Fruit fly (Drosophila melanogaster) whole organism, prepupa: ENCODE data around the gene CG18788.

Source experiments
- CG10631 ChIP-seq: fragments of 200-800 bp; sonication (Bioruptor generic); optimal IDR thresholded peaks from 2 replicates; lab custom pipeline; 2016; ENCODE audit warnings: missing biosample characterization, missing genetic modification characterization
- CG10669 ChIP-seq: fragments of 200-800 bp; sonication (Bioruptor generic); optimal IDR thresholded peaks from 3 replicates; lab custom pipeline; 2018; ENCODE audit warnings: missing biosample characterization, mild to moderate bottlenecking, missing genetic modification characterization, moderate library complexity
- CG11902 ChIP-seq: fragments of 200-800 bp; sonication (Bioruptor generic); optimal IDR thresholded peaks from 3 replicates; lab custom pipeline; 2016; ENCODE audit warnings: missing biosample characterization, missing genetic modification characterization
- CG15336 ChIP-seq: fragments of 200-800 bp; sonication (Bioruptor generic); IDR thresholded peaks from 2 replicates; pipeline ENCODE4 v1.3.6; 2022; ENCODE audit warnings: missing biosample characterization, missing genetic modification characterization
- CG1621 ChIP-seq: fragments of 200-800 bp; sonication (Bioruptor generic); optimal IDR thresholded peaks from 3 replicates; lab custom pipeline; 2018; ENCODE audit warnings: missing biosample characterization, mild to moderate bottlenecking, missing genetic modification characterization
- CG3032 ChIP-seq: fragments of 200-800 bp; optimal IDR thresholded peaks from 2 replicates; lab custom pipeline; 2019; ENCODE audit warnings: missing biosample characterization, mild to moderate bottlenecking, missing genetic modification characterization, moderate library complexity
- CG32006 ChIP-seq: fragments of 200-800 bp; sonication (Bioruptor generic); optimal IDR thresholded peaks from 3 replicates; lab custom pipeline; 2017; ENCODE audit warnings: missing biosample characterization, mild to moderate bottlenecking, missing genetic modification characterization
- CG34406 ChIP-seq: fragments of 200-800 bp; sonication (Bioruptor generic); optimal IDR thresholded peaks from 3 replicates; lab custom pipeline; 2016; ENCODE audit warnings: missing biosample characterization, missing genetic modification characterization
- CG3919 ChIP-seq: fragments of 200-800 bp; sonication (Bioruptor generic); optimal IDR thresholded peaks from 3 replicates; lab custom pipeline; 2016; ENCODE audit warnings: missing biosample characterization, missing genetic modification characterization
- CG4318 ChIP-seq: fragments of 200-800 bp; sonication (Bioruptor generic); optimal IDR thresholded peaks from 3 replicates; lab custom pipeline; 2017; ENCODE audit warnings: missing biosample characterization, mild to moderate bottlenecking, missing genetic modification characterization
- CG6163 ChIP-seq: fragments of 200-800 bp; sonication (Bioruptor generic); IDR thresholded peaks from 3 replicates; pipeline ENCODE4 v1.3.6; 2022; ENCODE audit warnings: missing biosample characterization, missing genetic modification characterization
- CG6276 ChIP-seq: fragments of 200-800 bp; sonication (Bioruptor generic); optimal IDR thresholded peaks from 2 replicates; lab custom pipeline; 2017; ENCODE audit warnings: missing biosample characterization, mild to moderate bottlenecking, missing genetic modification characterization
- CG6792 ChIP-seq: fragments of 200-800 bp; sonication (Bioruptor generic); optimal IDR thresholded peaks from 3 replicates; lab custom pipeline; 2016; ENCODE audit warnings: missing biosample characterization, missing genetic modification characterization
- CG6854 ChIP-seq: fragments of 200-800 bp; sonication (Bioruptor generic); optimal IDR thresholded peaks from 2 replicates; lab custom pipeline; 2017; ENCODE audit warnings: missing biosample characterization, mild to moderate bottlenecking, missing genetic modification characterization
- CG7368 ChIP-seq: fragments of 200-800 bp; sonication (Bioruptor generic); optimal IDR thresholded peaks from 3 replicates; lab custom pipeline; 2016; ENCODE audit warnings: missing biosample characterization, missing genetic modification characterization
- CG8319 ChIP-seq: fragments of 200-800 bp; sonication (Bioruptor generic); optimal IDR thresholded peaks from 3 replicates; lab custom pipeline; 2016; ENCODE audit warnings: missing biosample characterization, missing genetic modification characterization
- CG8632 ChIP-seq: fragments of 200-800 bp; sonication (Bioruptor generic); optimal IDR thresholded peaks from 3 replicates; lab custom pipeline; 2016; ENCODE audit warnings: missing biosample characterization, missing genetic modification characterization
- Eip75B ChIP-seq: fragments of 200-800 bp; sonication (Bioruptor generic); optimal IDR thresholded peaks from 3 replicates; lab custom pipeline; 2016; ENCODE audit warnings: missing biosample characterization, missing genetic modification characterization
- Eip93F ChIP-seq: fragments of 200-800 bp; sonication (Bioruptor generic); optimal IDR thresholded peaks from 2 replicates; lab custom pipeline; 2016; ENCODE audit warnings: missing biosample characterization, mild to moderate bottlenecking, missing genetic modification characterization
- Ets21C ChIP-seq: fragments of 200-800 bp; sonication (Bioruptor generic); optimal IDR thresholded peaks from 3 replicates; lab custom pipeline; 2016; ENCODE audit warnings: missing biosample characterization, missing genetic modification characterization
- Ets96B ChIP-seq: fragments of 200-800 bp; optimal IDR thresholded peaks from 2 replicates; lab custom pipeline; 2019; ENCODE audit warnings: missing biosample characterization, mild to moderate bottlenecking, missing genetic modification characterization, moderate library complexity
- Hr38 ChIP-seq: sonication (Bioruptor generic); optimal IDR thresholded peaks from 2 replicates; lab custom pipeline; 2016; ENCODE audit warnings: missing biosample characterization, missing genetic modification characterization
- Hr39 ChIP-seq: fragments of 200-800 bp; sonication (Bioruptor generic); optimal IDR thresholded peaks from 2 replicates; lab custom pipeline; 2016; ENCODE audit warnings: missing biosample characterization, missing genetic modification characterization
- Hr4 ChIP-seq: fragments of 200-800 bp; sonication (Bioruptor generic); optimal IDR thresholded peaks from 3 replicates; lab custom pipeline; 2016; ENCODE audit warnings: missing biosample characterization, missing genetic modification characterization
- Lpt ChIP-seq: fragments of 200-800 bp; sonication (Bioruptor generic); optimal IDR thresholded peaks from 3 replicates; lab custom pipeline; 2016; ENCODE audit warnings: missing biosample characterization, missing genetic modification characterization
- Met ChIP-seq: fragments of 200-800 bp; sonication (Bioruptor generic); optimal IDR thresholded peaks from 3 replicates; lab custom pipeline; 2016; ENCODE audit warnings: missing biosample characterization, missing genetic modification characterization
- OdsH ChIP-seq: fragments of 200-800 bp; sonication (Bioruptor generic); optimal IDR thresholded peaks from 3 replicates; lab custom pipeline; 2016; ENCODE audit warnings: missing biosample characterization, missing genetic modification characterization
- Sox102F ChIP-seq: fragments of 200-800 bp; sonication (Bioruptor generic); optimal IDR thresholded peaks from 2 replicates; lab custom pipeline; 2016; ENCODE audit warnings: missing biosample characterization, mild to moderate bottlenecking, missing genetic modification characterization
- Sox15 ChIP-seq: fragments of 200-800 bp; sonication (Bioruptor generic); optimal IDR thresholded peaks from 3 replicates; lab custom pipeline; 2016; ENCODE audit warnings: missing biosample characterization, missing genetic modification characterization
- achi ChIP-seq: fragments of 200-800 bp; sonication (Bioruptor generic); optimal IDR thresholded peaks from 3 replicates; lab custom pipeline; 2016; ENCODE audit warnings: missing biosample characterization, missing genetic modification characterization
- acj6 ChIP-seq: fragments of 200-800 bp; sonication (Bioruptor generic); optimal IDR thresholded peaks from 3 replicates; lab custom pipeline; 2016; ENCODE audit warnings: missing biosample characterization, missing genetic modification characterization
- cyc ChIP-seq: fragments of 200-800 bp; sonication (Bioruptor generic); optimal IDR thresholded peaks from 3 replicates; lab custom pipeline; 2016; ENCODE audit warnings: missing biosample characterization, missing genetic modification characterization
- dac ChIP-seq: fragments of 200-800 bp; sonication (Bioruptor generic); optimal IDR thresholded peaks from 2 replicates; lab custom pipeline; 2017; ENCODE audit warnings: missing biosample characterization, mild to moderate bottlenecking, missing genetic modification characterization
- dsx ChIP-seq: fragments of 200-800 bp; optimal IDR thresholded peaks from 3 replicates; lab custom pipeline; 2019; ENCODE audit warnings: missing biosample characterization, mild to moderate bottlenecking, missing genetic modification characterization, moderate library complexity; ENCODE audit not compliant: poor library complexity, severe bottlenecking
- eg ChIP-seq: fragments of 200-800 bp; sonication (Bioruptor generic); IDR thresholded peaks from 3 replicates; pipeline ENCODE4 v1.3.6; 2022; ENCODE audit warnings: missing biosample characterization, missing genetic modification characterization
- esn ChIP-seq: fragments of 200-800 bp; sonication (Bioruptor generic); optimal IDR thresholded peaks from 2 replicates; lab custom pipeline; 2016; ENCODE audit warnings: missing biosample characterization, mild to moderate bottlenecking, missing genetic modification characterization, moderate library complexity
- fd59A ChIP-seq: fragments of 200-800 bp; sonication (Bioruptor generic); optimal IDR thresholded peaks from 2 replicates; lab custom pipeline; 2017; ENCODE audit warnings: missing biosample characterization, mild to moderate bottlenecking, missing genetic modification characterization, missing genetic modification reagents
- fd85E ChIP-seq: fragments of 200-800 bp; sonication (Bioruptor generic); optimal IDR thresholded peaks from 3 replicates; lab custom pipeline; 2016; ENCODE audit warnings: missing biosample characterization, missing genetic modification characterization
- fkh ChIP-seq: fragments of 200-800 bp; sonication (Bioruptor generic); optimal IDR thresholded peaks from 3 replicates; lab custom pipeline; 2017; ENCODE audit warnings: missing biosample characterization, mild to moderate bottlenecking, missing genetic modification characterization, moderate library complexity
- pdm3 ChIP-seq: fragments of 200-800 bp; sonication (Bioruptor generic); optimal IDR thresholded peaks from 3 replicates; lab custom pipeline; 2016; ENCODE audit warnings: missing biosample characterization, missing genetic modification characterization
- salr ChIP-seq, 2 experiments: fragments of 200-800 bp; sonication (Bioruptor generic); optimal IDR thresholded peaks; 3 replicates each; lab custom pipeline; 2016 to 2018; ENCODE audit warnings: missing biosample characterization in 2 of 2, missing genetic modification characterization in 2 of 2, mild to moderate bottlenecking in 1 of 2
- spab ChIP-seq: fragments of 200-800 bp; sonication (Bioruptor generic); optimal IDR thresholded peaks from 2 replicates; lab custom pipeline; 2017; ENCODE audit warnings: missing biosample characterization, mild to moderate bottlenecking, missing genetic modification characterization, missing genetic modification reagents
- ss ChIP-seq, 2 experiments: fragments of 200-800 bp; sonication (Bioruptor generic); optimal IDR thresholded peaks; 2 replicates in 1 of 2; 3 replicates in 1 of 2; lab custom pipeline; 2017 to 2018; ENCODE audit warnings: mild to moderate bottlenecking in 2 of 2, missing biosample characterization in 2 of 2, missing genetic modification characterization in 2 of 2, moderate library complexity in 1 of 2
- svp ChIP-seq: fragments of 200-800 bp; sonication (Bioruptor generic); peaks from one replicate; lab custom pipeline; 2016; ENCODE audit warnings: missing biosample characterization, missing genetic modification characterization
- topi ChIP-seq: fragments of 200-800 bp; sonication (Bioruptor generic); optimal IDR thresholded peaks from 3 replicates; lab custom pipeline; 2016; ENCODE audit warnings: missing biosample characterization, missing genetic modification characterization
- vri ChIP-seq: fragments of 200-800 bp; sonication (Bioruptor generic); optimal IDR thresholded peaks from 3 replicates; lab custom pipeline; 2016; ENCODE audit warnings: missing biosample characterization, mild to moderate bottlenecking, missing genetic modification characterization

CG18788 gene

dm6 chr2L:12011682-12012655, 22.0 kb upstream of the CG18788 start (continued):
- TF ChIP-seq achi: peak; percentile 36
- TF ChIP-seq Eip75B (GFP tag; lab: Kevin White, UChicago): peak; percentile 90
- TF ChIP-seq ss (GFP tag; optimal IDR thresholded peaks at IDR 0.05; lab: Kevin White, UChicago): peak; percentile 75 to 78
- no peak for TF ChIP-seq vri (GFP tag; lab: Kevin White, UChicago)
- no peak for TF ChIP-seq CG8632 (GFP tag; lab: Kevin White, UChicago)
- peak; percentile 59 for TF ChIP-seq CG10669 (GFP tag; lab: Kevin White, UChicago)
- TF ChIP-seq CG4318: no peak
- TF ChIP-seq CG11902 (GFP tag; lab: Kevin White, UChicago): peak; percentile 31
- no peak for TF ChIP-seq CG6163 (GFP tag; lab: Robert Waterston, UW)
- TF ChIP-seq dac (GFP tag; lab: Kevin White, UChicago): peak; percentile 27
- peak; percentile 52 for TF ChIP-seq pdm3 (GFP tag; lab: Kevin White, UChicago)
- TF ChIP-seq fd85E: no peak
- peak; percentile 39 for TF ChIP-seq CG6276
- TF ChIP-seq CG7368 (GFP tag; lab: Kevin White, UChicago): peak; percentile 60
- peak; percentile 57 for TF ChIP-seq Hr4 (GFP tag; lab: Kevin White, UChicago)
- no peak for TF ChIP-seq Sox15 (GFP tag; lab: Kevin White, UChicago)
- TF ChIP-seq Ets21C (GFP tag; lab: Kevin White, UChicago): peak; percentile 61
- TF ChIP-seq Lpt (GFP tag; lab: Kevin White, UChicago): peak; percentile 54
- peak; percentile 85 for TF ChIP-seq fkh
- TF ChIP-seq CG6792: peak; percentile 73
- peak; percentile 80 for TF ChIP-seq topi (GFP tag; lab: Kevin White, UChicago)
- TF ChIP-seq OdsH (GFP tag; lab: Kevin White, UChicago): peak; percentile 31
- TF ChIP-seq acj6 (GFP tag; lab: Kevin White, UChicago): peak; percentile 22
- TF ChIP-seq CG10631: no peak
- peak; percentile 100 for TF ChIP-seq svp (GFP tag; lab: Kevin White, UChicago)
- peak; percentile 1 to 47 for TF ChIP-seq salr (GFP tag; optimal IDR thresholded peaks at IDR 0.05; lab: Kevin White, UChicago)
- no peak for TF ChIP-seq Hr38 (GFP tag; lab: Kevin White, UChicago)
- TF ChIP-seq Hr39 (GFP tag; lab: Kevin White, UChicago): peak; percentile 71
- peak; percentile 40 for TF ChIP-seq CG8319 (GFP tag; lab: Kevin White, UChicago)

- TF ChIP-seq CG1621 (peak; percentile 32), CG15336 (no peak), Sox102F (GFP tag; lab: Kevin White, UChicago) (peak; percentile 33), CG3032 (tag; lab: Kevin White, UChicago) (peak; percentile 17), Sox15 (GFP tag; lab: Kevin White, UChicago) (no peak), CG34406 (GFP tag; lab: Kevin White, UChicago) (no peak), OdsH (GFP tag; lab: Kevin White, UChicago) (peak; percentile 29), Ets96B (tag; lab: Kevin White, UChicago) (peak; percentile 16), esn (GFP tag; lab: Kevin White, UChicago) (peak; percentile 32), Met (GFP tag; lab: Kevin White, UChicago) (no peak), dac (GFP tag; lab: Kevin White, UChicago) (no peak), dsx (GFP tag; lab: Kevin White, UChicago) (no peak), ss (GFP tag; optimal IDR thresholded peaks at IDR 0.05; lab: Kevin White, UChicago) (no peak), acj6 (GFP tag; lab: Kevin White, UChicago) (peak; percentile 54), CG8319 (GFP tag; lab: Kevin White, UChicago) (no peak), eg (GFP tag; lab: Robert Waterston, UW) (no peak), CG11902 (GFP tag; lab: Kevin White, UChicago) (no peak), cyc (GFP tag; lab: Kevin White, UChicago) (peak; percentile 34), Ets21C (GFP tag; lab: Kevin White, UChicago) (no peak), CG3919 (GFP tag; lab: Kevin White, UChicago) (no peak), spab (GFP tag; lab: Kevin White, UChicago) (no peak), Hr38 (GFP tag; lab: Kevin White, UChicago) (no peak), CG32006 (GFP tag; lab: Kevin White, UChicago) (no peak), CG10631 (peak; percentile 48), fd59A (GFP tag; lab: Kevin White, UChicago) (no peak), CG8632 (GFP tag; lab: Kevin White, UChicago) (no peak), Eip93F (GFP tag; lab: Kevin White, UChicago) (no peak), CG7368 (GFP tag; lab: Kevin White, UChicago) (no peak), CG6854 (GFP tag; lab: Kevin White, UChicago) (no peak), CG4318 (no peak), svp (GFP tag; lab: Kevin White, UChicago) (no peak), pdm3 (GFP tag; lab: Kevin White, UChicago) (peak; percentile 52)
These were observed 20.7 kb upstream of the CG18788 start for dm6 chr2L:12013243-12013642.
